Worm (Caenorhabditis elegans) whole organism, L4 larva: ENCODE results near the gene F40C5.1.
"Not testable (repeated sequence)": the region's sequence is repeated elsewhere in the genome, so short reads cannot be mapped to it uniquely, and the experiment has no call there.

Experiments
- F10B5.3 ChIP-seq: sonication (generic microtip); optimal IDR thresholded peaks from 2 replicates; lab custom pipeline; 2016; ENCODE audit warnings: mild to moderate bottlenecking, missing genetic modification characterization, missing compliant biosample characterization
- F37D6.2 ChIP-seq: sonication (generic microtip); optimal IDR thresholded peaks from 2 replicates; lab custom pipeline; 2016; ENCODE audit warnings: mild to moderate bottlenecking, missing genetic modification characterization, missing compliant biosample characterization
- F44E2.7 ChIP-seq: fragments of 200-800 bp; sonication (Bioruptor generic); IDR thresholded peaks from 2 replicates; pipeline ENCODE4 v2.1.2; 2022; ENCODE audit warnings: missing genetic modification characterization, missing compliant biosample characterization
- ama-1 ChIP-seq: fragments of 150-350 bp; optimal IDR thresholded peaks from 2 replicates; lab custom pipeline; 2014; ENCODE audit warnings: inconsistent platforms, mixed read lengths
- attf-4 ChIP-seq: sonication (generic microtip); optimal IDR thresholded peaks from 3 replicates; lab custom pipeline; 2017; ENCODE audit warnings: missing biosample characterization, missing genetic modification characterization
- ceh-20 ChIP-seq: fragments of 200-800 bp; sonication (Bioruptor generic); IDR thresholded peaks from 2 replicates; pipeline ENCODE4 v1.3.6; 2022; ENCODE audit warnings: missing genetic modification reagents, missing genetic modification characterization, missing compliant biosample characterization
- ceh-44 ChIP-seq: fragments of 200-800 bp; sonication (Bioruptor generic); IDR thresholded peaks from 2 replicates; pipeline ENCODE4 v1.3.6; 2022; ENCODE audit warnings: missing genetic modification reagents, missing genetic modification characterization, missing compliant biosample characterization
- ces-1 ChIP-seq: fragments of 150-350 bp; sonication (generic microtip); optimal IDR thresholded peaks from 4 replicates; lab custom pipeline; 2014; ENCODE audit warnings: missing biosample characterization, missing genetic modification reagents, missing genetic modification characterization
- daf-16 ChIP-seq, 3 experiments: sonication (generic microtip); optimal IDR thresholded peaks; 2 replicates each; lab custom pipeline; 2016 to 2017; ENCODE audit warnings: missing genetic modification characterization in 3 of 3, missing genetic modification reagents in 3 of 3, mild to moderate bottlenecking in 2 of 3, missing compliant biosample characterization in 2 of 3, missing biosample characterization in 1 of 3, moderate library complexity in 1 of 3
- daf-19 ChIP-seq: fragments of 200-800 bp; sonication (Bioruptor generic); conservative IDR thresholded peaks from 2 replicates; pipeline ENCODE4 v1.3.6; 2022; ENCODE audit warnings: missing genetic modification characterization, missing compliant biosample characterization
- dmd-6 ChIP-seq: fragments of 200-800 bp; sonication (Bioruptor generic); IDR thresholded peaks from 2 replicates; pipeline ENCODE4 v1.3.6; 2022; ENCODE audit warnings: missing genetic modification reagents, missing genetic modification characterization, missing compliant biosample characterization
- egl-43 ChIP-seq: fragments of 200-800 bp; sonication (Bioruptor generic); IDR thresholded peaks from 2 replicates; pipeline ENCODE4 v1.3.6; 2022; ENCODE audit warnings: missing genetic modification reagents, missing genetic modification characterization, missing compliant biosample characterization
- hmg-1.1 ChIP-seq: fragments of 200-800 bp; sonication (Bioruptor generic); IDR thresholded peaks from 2 replicates; pipeline ENCODE4 v1.3.6; 2022; ENCODE audit warnings: missing genetic modification reagents, missing genetic modification characterization, missing compliant biosample characterization
- lim-7 ChIP-seq: fragments of 200-800 bp; sonication (Bioruptor generic); IDR thresholded peaks from 2 replicates; pipeline ENCODE4 v1.3.6; 2022; ENCODE audit warnings: missing genetic modification characterization, missing compliant biosample characterization
- lin-38 ChIP-seq: fragments of 200-800 bp; sonication (Bioruptor generic); IDR thresholded peaks from 2 replicates; pipeline ENCODE4 v1.3.6; 2022; ENCODE audit warnings: missing genetic modification reagents, missing genetic modification characterization, missing compliant biosample characterization
- lsy-2 ChIP-seq, 2 experiments: fragments of 150-350 bp in 1 of 2; sonication (generic microtip) in 1 of 2; optimal IDR thresholded peaks; 2 replicates each; lab custom pipeline; 2014 to 2017; ENCODE audit warnings: missing biosample characterization in 2 of 2, missing genetic modification characterization in 2 of 2
- madf-5 ChIP-seq, 2 experiments: fragments of 200-800 bp; sonication (Bioruptor generic); IDR thresholded peaks; 2 replicates each; pipeline ENCODE4 v1.3.6; 2022; ENCODE audit warnings: missing compliant biosample characterization in 2 of 2, missing genetic modification characterization in 2 of 2
- mdt-29 ChIP-seq: fragments of 200-800 bp; sonication (Bioruptor generic); IDR thresholded peaks from 2 replicates; pipeline ENCODE4 v1.3.6; 2022; ENCODE audit warnings: missing genetic modification reagents, missing genetic modification characterization, missing compliant biosample characterization
- mes-2 ChIP-seq: sonication (generic microtip); optimal IDR thresholded peaks from 2 replicates; lab custom pipeline; 2016; ENCODE audit warnings: missing genotype, mild to moderate bottlenecking, missing genetic modification characterization, missing compliant biosample characterization; ENCODE audit not compliant: poor library complexity, severe bottlenecking
- mxl-3 ChIP-seq: fragments of 200-800 bp; sonication (Bioruptor generic); optimal IDR thresholded peaks from 2 replicates; lab custom pipeline; 2018; ENCODE audit warnings: mild to moderate bottlenecking, missing genetic modification characterization, missing compliant biosample characterization
- nhr-111 ChIP-seq: fragments of 200-800 bp; sonication (Bioruptor generic); optimal IDR thresholded peaks from 2 replicates; lab custom pipeline; 2018; ENCODE audit warnings: mild to moderate bottlenecking, missing genetic modification characterization, missing compliant biosample characterization
- nhr-237 ChIP-seq: sonication (generic microtip); optimal IDR thresholded peaks from 2 replicates; lab custom pipeline; 2017; ENCODE audit warnings: missing biosample characterization, missing genetic modification characterization
- nhr-48 ChIP-seq: sonication (generic microtip); optimal IDR thresholded peaks from 2 replicates; lab custom pipeline; 2016; ENCODE audit warnings: mild to moderate bottlenecking, missing genetic modification characterization, missing compliant biosample characterization
- pha-4 ChIP-seq, 2 experiments: fragments of 150-350 bp in 1 of 2; fragments of 200-800 bp in 1 of 2; sonication (Bioruptor generic) in 1 of 2; IDR thresholded peaks in 1 of 2; optimal IDR thresholded peaks in 1 of 2; 2 replicates each; pipeline versions ENCODE4 v1.3.6 to Lab custom; 2014 to 2022; ENCODE audit warnings: missing genetic modification characterization in 2 of 2, missing genetic modification reagents in 2 of 2, missing biosample characterization in 1 of 2, missing compliant biosample characterization in 1 of 2
- php-3 ChIP-seq: fragments of 200-800 bp; sonication (Bioruptor generic); IDR thresholded peaks from 2 replicates; pipeline ENCODE4 v1.3.6; 2022; ENCODE audit warnings: missing genetic modification reagents, missing genetic modification characterization, missing compliant biosample characterization
- rbr-2 ChIP-seq: sonication (generic microtip); optimal IDR thresholded peaks from 2 replicates; lab custom pipeline; 2016; ENCODE audit warnings: missing genotype, missing genetic modification characterization, missing compliant biosample characterization
- sdz-12 ChIP-seq: fragments of 200-800 bp; sonication (Bioruptor generic); optimal IDR thresholded peaks from 2 replicates; lab custom pipeline; 2018; ENCODE audit warnings: mild to moderate bottlenecking, missing genetic modification characterization, missing compliant biosample characterization
- set-16 ChIP-seq: fragments of 200-800 bp; sonication (Bioruptor generic); IDR thresholded peaks from 2 replicates; pipeline ENCODE4 v1.3.6; 2022; ENCODE audit warnings: missing genetic modification reagents, missing genetic modification characterization, missing compliant biosample characterization
- snpc-1.2 ChIP-seq: fragments of 200-800 bp; sonication (Bioruptor generic); IDR thresholded peaks from 2 replicates; pipeline ENCODE4 v1.3.6; 2022; ENCODE audit warnings: missing genetic modification reagents, missing genetic modification characterization, missing compliant biosample characterization
- unc-130 ChIP-seq: sonication (generic microtip); optimal IDR thresholded peaks from 2 replicates; lab custom pipeline; 2016; ENCODE audit warnings: missing genetic modification reagents, missing genetic modification characterization, missing compliant biosample characterization
- unc-39 ChIP-seq: sonication (generic microtip); optimal IDR thresholded peaks from 2 replicates; lab custom pipeline; 2017; ENCODE audit warnings: missing biosample characterization, missing genetic modification characterization
- zag-1 ChIP-seq: fragments of 150-350 bp; optimal IDR thresholded peaks from 2 replicates; lab custom pipeline; 2014; ENCODE audit warnings: missing biosample characterization, missing genetic modification characterization
- zfp-2 ChIP-seq: sonication (generic microtip); optimal IDR thresholded peaks from 2 replicates; lab custom pipeline; 2016; ENCODE audit warnings: mild to moderate bottlenecking, missing genetic modification characterization, missing compliant biosample characterization
- zip-11 ChIP-seq: fragments of 200-800 bp; sonication (Bioruptor generic); IDR thresholded peaks from 2 replicates; pipeline ENCODE4 v1.3.6; 2022; ENCODE audit warnings: missing genetic modification characterization, missing compliant biosample characterization
- ztf-11 ChIP-seq: fragments of 150-350 bp; optimal IDR thresholded peaks from 2 replicates; lab custom pipeline; 2014; ENCODE audit warnings: missing biosample characterization, missing genetic modification characterization
- ztf-7 ChIP-seq: fragments of 150-350 bp; optimal IDR thresholded peaks from 2 replicates; lab custom pipeline; 2014; ENCODE audit warnings: missing biosample characterization, missing genetic modification characterization

Gene F40C5.1

ce11 chrV:3557422-3557821, 15.1 kb upstream of the F40C5.1 start, which contains the start of gene grl-31:
TSS of gene grl-31 (minus strand) at chrV:3557778.
- TF ChIP-seq lin-38 (GFP tag; lab: Robert Waterston, UW) (no peak), set-16 (GFP tag; lab: Robert Waterston, UW) (peak; percentile 51), ztf-11 (no peak), lim-7 (GFP tag; lab: Robert Waterston, UW) (peak; percentile 21; the same call in 1 of the 2 replicates), ama-1 (lab: Kevin White, UChicago) (no peak)

DNA sequence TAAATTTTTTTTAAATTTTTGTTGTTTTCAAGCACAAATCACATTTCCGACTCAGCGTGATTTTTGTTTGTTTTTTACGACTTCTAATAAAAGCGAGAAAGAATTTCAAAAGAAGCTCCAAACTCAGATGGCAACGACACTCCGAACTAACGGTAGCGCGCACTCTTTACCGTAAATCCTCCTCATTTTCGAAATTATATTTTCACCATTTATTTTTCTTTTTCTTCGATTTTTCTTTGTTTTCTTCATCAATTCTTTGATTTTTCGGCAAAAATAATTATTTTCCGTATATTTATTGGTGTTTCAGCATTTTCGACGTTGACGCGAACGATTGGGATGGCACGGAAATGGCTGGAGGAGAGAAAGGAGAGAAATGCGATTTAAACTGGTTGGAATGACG, 13.8 kb upstream of the F40C5.1 start, which contains the start of gene T24A6.1:
T24A6.1 (plus strand) TSS at position 301 of the 400 bp plus-strand sequence.
- TF ChIP-seq ztf-7; lim-7 (GFP tag; lab: Robert Waterston, UW); nhr-111 (GFP tag; lab: Kevin White, UChicago): not testable (repeated sequence)
- TF ChIP-seq, all 104 proteins: peak for 0; not testable (repeated sequence) for 104

DNA sequence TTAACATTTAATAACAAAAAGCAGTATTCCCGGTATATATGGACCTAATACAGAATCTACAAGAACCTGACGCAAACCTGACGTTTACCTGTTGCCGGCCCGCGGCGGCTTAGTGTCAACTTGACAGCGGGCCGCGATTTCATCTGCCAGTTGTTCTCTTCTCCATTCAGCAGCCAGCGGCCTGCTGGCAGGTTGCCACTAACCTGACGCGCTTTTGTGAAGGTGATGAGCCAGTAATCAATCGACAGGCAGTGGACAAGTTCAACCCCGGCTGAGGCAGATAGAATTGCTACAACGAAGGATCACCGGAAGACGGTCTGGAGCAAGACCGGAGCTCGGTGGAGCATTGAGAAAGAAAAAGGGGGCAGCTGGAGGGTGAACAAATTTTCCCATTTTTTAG, 12.8 kb upstream of the F40C5.1 start:
- peak; percentile 58; the same call in 1 of the 2 replicates for TF ChIP-seq set-16 (GFP tag; lab: Robert Waterston, UW)

DNA sequence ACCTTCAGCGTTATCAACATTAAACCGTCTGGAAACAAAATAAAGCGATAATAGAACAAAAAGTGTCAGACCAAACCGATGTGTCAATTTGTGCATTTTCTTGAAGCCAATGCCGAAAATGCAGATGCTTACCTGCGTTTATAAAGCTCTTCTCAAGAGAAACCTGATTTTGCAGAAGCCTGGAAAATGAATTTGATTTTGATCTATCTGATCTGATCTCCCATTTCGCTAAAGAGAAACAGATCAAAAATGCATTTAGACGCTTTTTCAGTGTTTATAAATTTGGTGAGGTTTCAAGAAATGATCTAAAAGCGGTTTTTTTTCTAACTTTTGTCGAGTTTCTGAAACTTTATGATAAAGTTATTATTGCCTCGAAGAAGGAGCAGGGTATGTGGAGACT, 9.7 kb upstream of the F40C5.1 start, which contains the start of gene T24A6.16:
T24A6.16 (minus strand) TSS at position 101 of the 400 bp plus-strand sequence.
- TF ChIP-seq F37D6.2 (tag; lab: Kevin White, UChicago); egl-43 (GFP tag; lab: Robert Waterston, UW); mes-2 (tag; lab: Kevin White, UChicago): not testable (repeated sequence)

DNA sequence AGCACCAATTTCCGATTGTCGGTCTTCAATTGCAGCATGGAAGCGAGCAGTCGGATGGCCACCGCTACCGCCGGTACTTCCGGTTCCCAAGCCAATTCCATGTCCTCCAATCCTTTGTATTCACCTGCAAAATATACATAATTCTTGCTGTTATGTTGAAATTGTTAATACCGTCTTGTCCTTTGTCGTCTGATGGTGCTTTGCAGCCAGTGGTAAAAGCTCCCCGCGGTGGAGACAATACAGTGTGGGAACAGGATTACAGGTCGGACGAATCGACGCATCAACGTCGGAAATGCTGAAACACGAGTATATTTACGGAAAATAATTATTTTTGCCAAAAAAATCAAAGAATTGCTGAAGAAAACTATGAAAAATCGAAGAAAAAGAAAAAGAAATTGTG, 8.2 kb upstream of the F40C5.1 start, which contains the start of gene T24A6.17:
T24A6.17 (minus strand) TSS at position 101 of the 400 bp plus-strand sequence.
- not testable (repeated sequence) for TF ChIP-seq sdz-12 (GFP tag; lab: Kevin White, UChicago); ceh-20; rbr-2 (tag; lab: Kevin White, UChicago)

DNA sequence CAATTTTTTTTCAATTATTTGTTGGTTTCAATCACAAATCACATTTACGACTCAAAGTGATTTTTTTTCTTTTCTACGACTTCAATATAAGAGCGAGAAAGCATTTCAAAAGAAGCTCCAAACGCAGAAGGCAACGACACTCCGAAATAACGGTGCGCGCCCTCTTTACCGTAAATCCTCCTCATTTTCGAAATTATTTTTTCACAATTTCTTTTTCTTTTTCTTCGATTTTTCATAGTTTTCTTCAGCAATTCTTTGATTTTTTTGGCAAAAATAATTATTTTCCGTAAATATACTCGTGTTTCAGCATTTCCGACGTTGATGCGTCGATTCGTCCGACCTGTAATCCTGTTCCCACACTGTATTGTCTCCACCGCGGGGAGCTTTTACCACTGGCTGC, 1.8 kb upstream of the F40C5.1 start, which contains the start of gene F40C5.2:
F40C5.2 (plus strand) TSS at position 301 of the 400 bp plus-strand sequence.
- not testable (repeated sequence) for TF ChIP-seq daf-19 (GFP tag; lab: Robert Waterston, UW); lsy-2 (tag; optimal IDR thresholded peaks at IDR 0.05; lab: Kevin White, UChicago); ceh-44 (GFP tag; lab: Robert Waterston, UW)

ce11 chrV:3575759-3576158, 3.3 kb downstream of the F40C5.1 start, which contains the start of gene grl-27:
TSS of gene grl-27 (minus strand) at chrV:3575859.
- TF ChIP-seq daf-16 (GFP tag; optimal IDR thresholded peaks at IDR 0.05; lab: Kevin White, UChicago), result no peak
- TF ChIP-seq daf-16 (tag; optimal IDR thresholded peaks at IDR 0.05; lab: Kevin White, UChicago), result no peak
- no peak for TF ChIP-seq mxl-3 (GFP tag; lab: Kevin White, UChicago)
- no peak for TF ChIP-seq dmd-6 (GFP tag; lab: Robert Waterston, UW)
- no peak for TF ChIP-seq F44E2.7 (GFP tag; lab: Robert Waterston, UW)
- no peak for TF ChIP-seq hmg-1.1 (GFP tag; lab: Robert Waterston, UW)
- TF ChIP-seq snpc-1.2 (GFP tag; lab: Robert Waterston, UW), result no peak
- no peak for TF ChIP-seq mdt-29
- no peak for TF ChIP-seq rbr-2 (tag; lab: Kevin White, UChicago)
- TF ChIP-seq ceh-20, result no peak
- TF ChIP-seq zag-1, result no peak
- TF ChIP-seq, all 104 proteins: peak for 0

DNA sequence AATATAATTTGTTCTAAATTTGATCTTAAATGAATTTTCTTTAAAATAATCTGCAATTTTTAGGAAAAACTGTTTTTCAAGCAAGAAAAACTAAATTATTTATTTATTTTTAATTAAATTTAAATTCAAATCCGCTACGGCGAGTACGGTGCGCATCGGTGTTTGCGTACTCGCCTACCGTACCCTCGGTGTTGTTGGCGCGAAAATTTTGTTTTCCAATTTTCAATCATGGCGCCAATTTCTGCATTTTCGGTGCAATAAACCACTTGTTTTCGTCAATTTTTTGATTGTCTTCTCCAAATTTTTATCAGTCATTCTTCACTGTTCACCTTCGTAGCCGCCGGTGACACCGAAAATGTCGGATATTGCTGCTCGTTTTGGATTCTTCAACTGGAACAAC, 6.3 kb downstream of the F40C5.1 start, which contains the start of gene pygl-1:
pygl-1 (plus strand) TSS at position 211 of the 400 bp plus-strand sequence.
- TF ChIP-seq lim-7 (GFP tag; lab: Robert Waterston, UW) (no peak), pha-4 (GFP tag; IDR thresholded peaks at IDR 0.05; lab: Robert Waterston, UW) (no peak), pha-4 (tag; optimal IDR thresholded peaks at IDR 0.05; lab: Kevin White, UChicago) (no peak), unc-130 (GFP tag; lab: Kevin White, UChicago) (peak; percentile 88), nhr-48 (tag; lab: Kevin White, UChicago) (no peak), unc-39 (tag; lab: Kevin White, UChicago) (no peak), F10B5.3 (tag; lab: Kevin White, UChicago) (no peak), ces-1 (no peak), madf-5 (GFP tag; IDR thresholded peaks at IDR 0.05; lab: Robert Waterston, UW) (no peak), zip-11 (no peak), nhr-237 (tag; lab: Kevin White, UChicago) (no peak), F44E2.7 (GFP tag; lab: Robert Waterston, UW) (no peak), php-3 (no peak), zfp-2 (tag; lab: Kevin White, UChicago) (no peak), attf-4 (tag; lab: Kevin White, UChicago) (no peak)
